Worm (Caenorhabditis elegans) whole organism, young adult: ENCODE results near the gene E02H1.1.

Source experiments
- B0035.1 ChIP-seq: sonication (generic microtip); optimal IDR thresholded peaks from 2 replicates; lab custom pipeline; 2016; ENCODE audit warnings: missing genetic modification characterization, mild to moderate bottlenecking, missing compliant biosample characterization, missing genotype, missing genetic modification reagents
- B0261.1 ChIP-seq: sonication (generic microtip); optimal IDR thresholded peaks from 2 replicates; lab custom pipeline; 2016; ENCODE audit warnings: mild to moderate bottlenecking, missing genetic modification characterization, moderate library complexity, missing compliant biosample characterization
- C06A6.2 ChIP-seq: fragments of 200-800 bp; sonication (Bioruptor generic); conservative IDR thresholded peaks from 2 replicates; pipeline ENCODE4 v1.3.6; 2022; ENCODE audit warnings: missing genetic modification characterization, missing compliant biosample characterization
- F22D6.2 ChIP-seq: sonication (generic microtip); optimal IDR thresholded peaks from 2 replicates; lab custom pipeline; 2016; ENCODE audit warnings: mild to moderate bottlenecking, missing genetic modification characterization, missing compliant biosample characterization
- F37B4.10 ChIP-seq: fragments of 200-800 bp; sonication (Bioruptor generic); IDR thresholded peaks from 2 replicates; pipeline ENCODE4 v1.3.6; 2022; ENCODE audit warnings: missing genetic modification characterization, missing compliant biosample characterization
- F49E8.2 ChIP-seq: sonication (generic microtip); optimal IDR thresholded peaks from 3 replicates; lab custom pipeline; 2017; ENCODE audit warnings: missing genetic modification characterization, mild to moderate bottlenecking, missing compliant biosample characterization, antibody characterized with exemption, moderate library complexity; ENCODE audit not compliant: insufficient read depth
- F52B5.7 ChIP-seq: sonication (generic microtip); optimal IDR thresholded peaks from 2 replicates; lab custom pipeline; 2016; ENCODE audit warnings: mild to moderate bottlenecking, missing genetic modification characterization, missing compliant biosample characterization
- K11D2.4 ChIP-seq: fragments of 200-800 bp; sonication (Bioruptor generic); IDR thresholded peaks from 2 replicates; pipeline ENCODE4 v1.3.6; 2022; ENCODE audit warnings: missing genetic modification reagents, missing genetic modification characterization, missing compliant biosample characterization
- T07F8.4 ChIP-seq: sonication (generic microtip); optimal IDR thresholded peaks from 2 replicates; lab custom pipeline; 2016; ENCODE audit warnings: mild to moderate bottlenecking, missing genetic modification characterization, moderate library complexity, missing compliant biosample characterization
- aptf-2 ChIP-seq: fragments of 200-800 bp; sonication (Bioruptor generic); conservative IDR thresholded peaks from 2 replicates; pipeline ENCODE4 v1.3.6; 2022; ENCODE audit warnings: missing genetic modification reagents, missing genetic modification characterization, missing compliant biosample characterization
- attf-5 ChIP-seq: fragments of 200-800 bp; sonication (Bioruptor generic); optimal IDR thresholded peaks from 2 replicates; lab custom pipeline; 2018; ENCODE audit warnings: mild to moderate bottlenecking, missing genetic modification characterization, missing compliant biosample characterization
- bed-2 ChIP-seq: fragments of 200-800 bp; sonication (Bioruptor generic); IDR thresholded peaks from 2 replicates; pipeline ENCODE4 v1.3.6; 2022; ENCODE audit warnings: missing genetic modification reagents, missing genetic modification characterization, missing compliant biosample characterization
- ccch-3 ChIP-seq: fragments of 200-800 bp; sonication (Bioruptor generic); optimal IDR thresholded peaks from 2 replicates; lab custom pipeline; 2018; ENCODE audit warnings: mild to moderate bottlenecking, missing genetic modification characterization, missing compliant biosample characterization
- cebp-2 ChIP-seq: fragments of 200-800 bp; sonication (Bioruptor generic); IDR thresholded peaks from 2 replicates; pipeline ENCODE4 v1.3.6; 2022; ENCODE audit warnings: missing genetic modification characterization, missing compliant biosample characterization
- ceh-58 ChIP-seq: fragments of 200-800 bp; sonication (Bioruptor generic); IDR thresholded peaks from 2 replicates; pipeline ENCODE4 v1.3.6; 2022; ENCODE audit warnings: missing genetic modification characterization, missing compliant biosample characterization
- dox-1 ChIP-seq: fragments of 200-800 bp; sonication (Bioruptor generic); IDR thresholded peaks from 2 replicates; pipeline ENCODE4 v1.3.6; 2022; ENCODE audit warnings: missing genetic modification reagents, missing genetic modification characterization, missing compliant biosample characterization
- egl-18 ChIP-seq: fragments of 200-800 bp; sonication (Bioruptor generic); IDR thresholded peaks from 2 replicates; pipeline ENCODE4 v1.3.6; 2022; ENCODE audit warnings: missing genetic modification reagents, missing genetic modification characterization, missing compliant biosample characterization
- egl-44 ChIP-seq: fragments of 200-800 bp; sonication (Bioruptor generic); IDR thresholded peaks from 2 replicates; pipeline ENCODE4 v1.3.6; 2022; ENCODE audit warnings: missing genetic modification reagents, missing genetic modification characterization, missing compliant biosample characterization
- ets-4 ChIP-seq: fragments of 200-800 bp; sonication (Bioruptor generic); optimal IDR thresholded peaks from 2 replicates; lab custom pipeline; 2018; ENCODE audit warnings: mild to moderate bottlenecking, missing genetic modification characterization, missing compliant biosample characterization
- gei-17 ChIP-seq: fragments of 200-800 bp; sonication (Bioruptor generic); optimal IDR thresholded peaks from 2 replicates; lab custom pipeline; 2018; ENCODE audit warnings: mild to moderate bottlenecking, missing genetic modification characterization, missing compliant biosample characterization
- hmg-1.2 ChIP-seq: fragments of 200-800 bp; sonication (Bioruptor generic); IDR thresholded peaks from 2 replicates; pipeline ENCODE4 v1.3.6; 2022; ENCODE audit warnings: missing genetic modification reagents, missing genetic modification characterization, missing compliant biosample characterization
- lag-1 ChIP-seq: fragments of 200-800 bp; sonication (Bioruptor generic); IDR thresholded peaks from 2 replicates; pipeline ENCODE4 v1.3.6; 2022; ENCODE audit warnings: missing genetic modification reagents, missing genetic modification characterization, missing compliant biosample characterization
- lin-26 ChIP-seq: fragments of 200-800 bp; sonication (Bioruptor generic); IDR thresholded peaks from 2 replicates; pipeline ENCODE4 v1.3.6; 2022; ENCODE audit warnings: missing genetic modification reagents, missing genetic modification characterization, missing compliant biosample characterization
- lin-35 ChIP-seq, 3 experiments: fragments of 150-350 bp in 2 of 3; sonication (generic microtip) in 1 of 3; optimal IDR thresholded peaks; 2 replicates each; lab custom pipeline; 2014 to 2018; ENCODE audit warnings: missing biosample characterization in 3 of 3, missing genetic modification characterization in 3 of 3, missing genetic modification reagents in 3 of 3
- lin-40 ChIP-seq: sonication (generic microtip); optimal IDR thresholded peaks from 2 replicates; lab custom pipeline; 2016; ENCODE audit warnings: missing genetic modification characterization, mild to moderate bottlenecking, missing compliant biosample characterization, missing genotype, missing genetic modification reagents
- lsy-27 ChIP-seq: sonication (generic microtip); optimal IDR thresholded peaks from 2 replicates; lab custom pipeline; 2017; ENCODE audit warnings: missing genetic modification characterization, mild to moderate bottlenecking, missing compliant biosample characterization, antibody characterized with exemption, missing genotype, borderline replicate concordance; ENCODE audit not compliant: insufficient read depth
- madf-10 ChIP-seq: sonication (generic microtip); optimal IDR thresholded peaks from 2 replicates; lab custom pipeline; 2016; ENCODE audit warnings: mild to moderate bottlenecking, missing genetic modification characterization, missing compliant biosample characterization
- madf-3 ChIP-seq: fragments of 200-800 bp; sonication (Bioruptor generic); IDR thresholded peaks from 2 replicates; pipeline ENCODE4 v1.3.6; 2022; ENCODE audit warnings: missing genetic modification reagents, missing genetic modification characterization, missing compliant biosample characterization
- madf-6 ChIP-seq: fragments of 200-800 bp; sonication (Bioruptor generic); IDR thresholded peaks from 2 replicates; pipeline ENCODE4 v1.3.6; 2022; ENCODE audit warnings: missing genetic modification reagents, missing genetic modification characterization, missing compliant biosample characterization
- mcd-1 ChIP-seq: fragments of 200-800 bp; sonication (Bioruptor generic); IDR thresholded peaks from 2 replicates; pipeline ENCODE4 v1.3.6; 2022; ENCODE audit warnings: missing genetic modification reagents, missing genetic modification characterization, missing compliant biosample characterization
- mes-4 ChIP-seq: sonication (generic microtip); optimal IDR thresholded peaks from 2 replicates; lab custom pipeline; 2016; ENCODE audit warnings: missing genotype, missing genetic modification characterization, missing compliant biosample characterization
- nfyb-1 ChIP-seq: fragments of 200-800 bp; sonication (Bioruptor generic); IDR thresholded peaks from 2 replicates; pipeline ENCODE4 v1.3.6; 2022; ENCODE audit warnings: missing genetic modification reagents, missing genetic modification characterization, missing compliant biosample characterization
- nhr-90 ChIP-seq: sonication (generic microtip); optimal IDR thresholded peaks from 2 replicates; lab custom pipeline; 2016; ENCODE audit warnings: missing genotype, mild to moderate bottlenecking, missing genetic modification characterization, missing compliant biosample characterization
- rcor-1 ChIP-seq: fragments of 200-800 bp; sonication (Bioruptor generic); IDR thresholded peaks from 2 replicates; pipeline ENCODE4 v1.3.6; 2022; ENCODE audit warnings: missing genetic modification reagents, missing genetic modification characterization, missing compliant biosample characterization
- rec-8 ChIP-seq, 2 experiments: sonication (generic microtip); optimal IDR thresholded peaks; 2 replicates each; lab custom pipeline; 2016; ENCODE audit warnings: mild to moderate bottlenecking in 2 of 2, missing genetic modification characterization in 2 of 2, missing genetic modification reagents in 2 of 2, missing genotype in 2 of 2, missing biosample characterization in 1 of 2, missing compliant biosample characterization in 1 of 2, moderate library complexity in 1 of 2
- repo-1 ChIP-seq: sonication (generic microtip); optimal IDR thresholded peaks from 2 replicates; lab custom pipeline; 2017; ENCODE audit warnings: mild to moderate bottlenecking, missing genetic modification characterization, missing compliant biosample characterization
- sea-2 ChIP-seq: fragments of 200-800 bp; sonication (Bioruptor generic); IDR thresholded peaks from 2 replicates; pipeline ENCODE4 v1.3.6; 2022; ENCODE audit warnings: missing genetic modification characterization, missing compliant biosample characterization
- snpc-1.3 ChIP-seq: sonication (generic microtip); optimal IDR thresholded peaks from 2 replicates; lab custom pipeline; 2017; ENCODE audit warnings: missing genetic modification characterization, mild to moderate bottlenecking, missing compliant biosample characterization, antibody characterized with exemption, moderate library complexity, missing genotype, missing genetic modification reagents; ENCODE audit not compliant: insufficient read depth
- snpc-4 ChIP-seq, 5 experiments: fragments of 150-350 bp in 1 of 5; sonication (generic microtip) in 4 of 5; optimal IDR thresholded peaks; 2 replicates each; lab custom pipeline; 2014 to 2018; ENCODE audit warnings: missing genetic modification characterization in 5 of 5, missing biosample characterization in 3 of 5, antibody characterized with exemption in 2 of 5, mild to moderate bottlenecking in 2 of 5, missing compliant biosample characterization in 2 of 5, missing genotype in 2 of 5, moderate library complexity in 2 of 5, missing genetic modification reagents in 1 of 5
- somi-1 ChIP-seq: fragments of 200-800 bp; sonication (Bioruptor generic); optimal IDR thresholded peaks from 2 replicates; lab custom pipeline; 2018; ENCODE audit warnings: mild to moderate bottlenecking, missing genetic modification characterization, missing compliant biosample characterization
- tlf-1 ChIP-seq: fragments of 200-800 bp; sonication (Bioruptor generic); optimal IDR thresholded peaks from 2 replicates; lab custom pipeline; 2018; ENCODE audit warnings: mild to moderate bottlenecking, missing genetic modification characterization, missing compliant biosample characterization
- zim-3 ChIP-seq: sonication (generic microtip); optimal IDR thresholded peaks from 2 replicates; lab custom pipeline; 2017; ENCODE audit warnings: mild to moderate bottlenecking, missing genetic modification characterization, moderate library complexity, missing compliant biosample characterization
- ztf-18 ChIP-seq: sonication (generic microtip); optimal IDR thresholded peaks from 2 replicates; lab custom pipeline; 2016; ENCODE audit warnings: missing genotype, mild to moderate bottlenecking, missing genetic modification characterization, missing compliant biosample characterization
- ztf-22 ChIP-seq: fragments of 200-800 bp; sonication (Bioruptor generic); optimal IDR thresholded peaks from 2 replicates; lab custom pipeline; 2018; ENCODE audit warnings: mild to moderate bottlenecking, missing genetic modification characterization, moderate library complexity, missing compliant biosample characterization
- ztf-26 ChIP-seq: sonication (generic microtip); optimal IDR thresholded peaks from 2 replicates; lab custom pipeline; 2017; ENCODE audit warnings: missing genetic modification characterization, missing compliant biosample characterization
- ztf-28 ChIP-seq: fragments of 200-800 bp; sonication (Bioruptor generic); IDR thresholded peaks from 2 replicates; pipeline ENCODE4 v1.3.6; 2022; ENCODE audit warnings: missing genetic modification reagents, missing genetic modification characterization, missing compliant biosample characterization
- ztf-3 ChIP-seq: fragments of 200-800 bp; sonication (Bioruptor generic); optimal IDR thresholded peaks from 2 replicates; lab custom pipeline; 2018; ENCODE audit warnings: mild to moderate bottlenecking, missing genetic modification characterization, missing compliant biosample characterization

E02H1.1 gene

DNA sequence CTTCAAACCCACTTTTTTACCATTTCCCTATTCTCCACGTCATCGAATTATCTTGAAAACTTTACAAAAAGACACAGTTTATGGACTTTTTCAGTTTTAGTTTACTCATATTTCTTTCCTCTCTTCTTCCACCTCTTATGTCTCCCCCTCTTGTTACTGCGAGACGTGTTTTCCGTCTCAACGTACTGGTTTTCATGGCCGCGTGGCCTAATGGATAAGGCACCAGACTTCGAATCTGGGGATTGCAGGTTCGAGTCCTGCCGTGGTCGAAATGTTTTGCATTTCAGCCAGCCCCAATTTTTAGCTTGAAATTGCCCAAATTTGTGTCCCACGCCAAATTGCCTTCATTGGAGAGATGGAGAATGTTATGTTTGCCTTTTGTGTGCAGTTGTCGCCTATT lies 24.9 kb downstream of the E02H1.1 start (continued):
- TF ChIP-seq nfyb-1 (GFP tag; lab: Robert Waterston, UW) (peak; percentile 87), zim-3 (peak; percentile 87), ztf-18 (tag; lab: Kevin White, UChicago) (peak; percentile 72), ztf-28 (GFP tag; lab: Robert Waterston, UW) (0 out of 2 replicates have a peak, but pooled peaks have one; percentile 58), F52B5.7 (tag; lab: Kevin White, UChicago) (peak; percentile 83), madf-10 (tag; lab: Kevin White, UChicago) (peak; percentile 53), bed-2 (GFP tag; lab: Robert Waterston, UW) (no peak), B0261.1 (tag; lab: Kevin White, UChicago) (peak; percentile 93), rcor-1 (GFP tag; lab: Robert Waterston, UW) (peak; percentile 72), madf-3 (GFP tag; lab: Robert Waterston, UW) (0 out of 2 replicates have a peak, but pooled peaks have one; percentile 68), C06A6.2 (GFP tag; lab: Robert Waterston, UW) (0 out of 2 replicates have a peak, but pooled peaks have one; percentile 17), mes-4 (tag; lab: Kevin White, UChicago) (peak; percentile 58), nhr-90 (tag; lab: Kevin White, UChicago) (peak; percentile 90), madf-6 (GFP tag; lab: Robert Waterston, UW) (peak; percentile 65), ztf-26 (no peak), ztf-22 (GFP tag; lab: Kevin White, UChicago) (no peak), snpc-1.3 (tag; lab: Kevin White, UChicago) (peak; percentile 55), lsy-27 (tag; lab: Kevin White, UChicago) (no peak), hmg-1.2 (GFP tag; lab: Robert Waterston, UW) (peak; percentile 72), B0035.1 (tag; lab: Kevin White, UChicago) (peak; percentile 32), tlf-1 (GFP tag; lab: Kevin White, UChicago) (peak; percentile 6), egl-44 (GFP tag; lab: Robert Waterston, UW) (peak; percentile 79), ceh-58 (GFP tag; lab: Robert Waterston, UW) (0 out of 2 replicates have a peak, but pooled peaks have one; percentile 67), gei-17 (GFP tag; lab: Kevin White, UChicago) (no peak), F37B4.10 (GFP tag; lab: Robert Waterston, UW) (0 out of 2 replicates have a peak, but pooled peaks have one; percentile 35), lin-40 (tag; lab: Kevin White, UChicago) (peak; percentile 62), lag-1 (GFP tag; lab: Robert Waterston, UW) (no peak), T07F8.4 (tag; lab: Kevin White, UChicago) (peak; percentile 53), ztf-3 (no peak), lin-26 (GFP tag; lab: Robert Waterston, UW) (peak; percentile 97), cebp-2 (peak; percentile 69; the same call in 1 of the 2 replicates), aptf-2 (GFP tag; lab: Robert Waterston, UW) (0 out of 2 replicates have a peak, but pooled peaks have one; percentile 65), repo-1 (tag; lab: Kevin White, UChicago) (peak; percentile 5), somi-1 (GFP tag; lab: Kevin White, UChicago) (peak; percentile 65), dox-1 (GFP tag; lab: Robert Waterston, UW) (peak; percentile 83), F49E8.2 (tag; lab: Kevin White, UChicago) (peak; percentile 45), lin-35 (GFP tag; optimal IDR thresholded peaks at IDR 0.05; lab: Kevin White, UChicago) (peak in 1 of 3 experiments; percentile 3), rec-8 (tag; optimal IDR thresholded peaks at IDR 0.05; lab: Kevin White, UChicago) (peak; percentile 64 to 90), snpc-4 (GFP tag; optimal IDR thresholded peaks at IDR 0.05; lab: Kevin White, UChicago) (peak; percentile 63), snpc-4 (tag; optimal IDR thresholded peaks at IDR 0.05; lab: Kevin White, UChicago) (peak in 3 of 4 experiments; percentile 44 to 74 (median 65)), F22D6.2 (no peak), ets-4 (GFP tag; lab: Kevin White, UChicago) (no peak), sea-2 (GFP tag; lab: Robert Waterston, UW) (no peak), egl-18 (GFP tag; lab: Robert Waterston, UW) (no peak), attf-5 (peak; percentile 61), ccch-3 (no peak), mcd-1 (GFP tag; lab: Robert Waterston, UW) (peak; percentile 63), K11D2.4 (GFP tag; lab: Robert Waterston, UW) (0 out of 2 replicates have a peak, but pooled peaks have one; percentile 55)
